Fruit fly (Drosophila melanogaster): Measurements from ENCODE around the gene FarO.

The FarO gene

DNA sequence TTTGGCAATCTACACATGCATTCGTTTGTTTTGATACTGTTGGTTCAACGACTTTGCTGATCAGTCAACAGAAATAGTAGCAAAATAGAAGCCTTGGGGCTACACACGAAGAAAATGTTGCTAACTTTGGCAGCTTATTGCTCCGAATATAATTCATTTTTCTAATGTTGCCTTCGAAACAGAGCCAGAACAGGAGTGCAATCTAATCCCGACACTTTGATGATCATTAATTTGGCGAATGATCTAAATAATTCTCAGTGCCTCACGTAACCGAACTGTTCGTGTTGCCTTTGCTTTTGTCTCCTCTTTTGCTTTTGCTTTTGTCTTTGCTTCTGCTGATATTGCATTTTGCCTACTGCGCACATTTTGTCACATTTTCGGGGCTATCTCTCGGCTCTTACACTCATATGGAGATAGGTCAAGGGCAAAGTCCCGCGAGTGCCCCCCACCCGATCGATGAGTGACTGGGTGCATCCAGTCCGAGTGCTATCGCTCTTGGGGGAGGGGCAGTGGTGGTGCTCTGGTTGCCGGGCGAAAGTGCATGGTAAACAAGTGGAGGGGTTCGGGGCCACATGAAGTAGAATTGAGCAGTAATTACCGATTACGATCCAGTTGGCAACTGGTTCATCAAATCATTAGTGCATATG is 7.5 kb downstream of the FarO start:
- TF ChIP-seq jim (GFP tag; optimal IDR thresholded peaks at IDR 0.05): no peak
- TF ChIP-seq Hr78 (GFP tag; optimal IDR thresholded peaks at IDR 0.05): no peak
- TF ChIP-seq Myc (optimal IDR thresholded peaks at IDR 0.05): no peak
- peak; percentile 81 for TF ChIP-seq br (GFP tag; optimal IDR thresholded peaks at IDR 0.05)
- TF ChIP-seq ey (GFP tag; optimal IDR thresholded peaks at IDR 0.05): peak; percentile 85
- TF ChIP-seq N (GFP tag; optimal IDR thresholded peaks at IDR 0.05): no peak
- peak; percentile 70 for TF ChIP-seq Sp1 (GFP tag; optimal IDR thresholded peaks at IDR 0.05)
- no peak for TF ChIP-seq CrebA (GFP tag; optimal IDR thresholded peaks at IDR 0.05; ENCODE audit: borderline replicate concordance)
- peak; percentile 71 for TF ChIP-seq Hnf4 (GFP tag; optimal IDR thresholded peaks at IDR 0.05)
- peak; percentile 73 for TF ChIP-seq HLH106 (tag; optimal IDR thresholded peaks at IDR 0.05)
- TF ChIP-seq CG32264 (GFP tag; optimal IDR thresholded peaks at IDR 0.05): no peak
- no peak for TF ChIP-seq CG9705 (GFP tag; optimal IDR thresholded peaks at IDR 0.05)
- TF ChIP-seq Dif (GFP tag; optimal IDR thresholded peaks at IDR 0.05; ENCODE audit: partially characterized antibody): no peak
- TF ChIP-seq foxo (GFP tag; optimal IDR thresholded peaks at IDR 0.05): peak in 1 of 2 experiments; percentile 78
- TF ChIP-seq lola (GFP tag; optimal IDR thresholded peaks at IDR 0.05): no peak
- peak; percentile 75 for TF ChIP-seq OdsH (GFP tag; optimal IDR thresholded peaks at IDR 0.05)
- TF ChIP-seq tai (GFP tag; optimal IDR thresholded peaks at IDR 0.05): no peak
- TF ChIP-seq h (GFP tag; optimal IDR thresholded peaks at IDR 0.05): peak; percentile 87
- peak; percentile 18 for TF ChIP-seq woc (GFP tag; optimal IDR thresholded peaks at IDR 0.05)
- TF ChIP-seq sage (GFP tag; optimal IDR thresholded peaks at IDR 0.05): peak; percentile 32
- no peak for TF ChIP-seq usp (GFP tag; optimal IDR thresholded peaks at IDR 0.05)
- peak; percentile 58 for TF ChIP-seq fru (GFP tag; optimal IDR thresholded peaks at IDR 0.05)
- TF ChIP-seq sv (GFP tag; optimal IDR thresholded peaks at IDR 0.05): no peak
- TF ChIP-seq rgr (GFP tag; optimal IDR thresholded peaks at IDR 0.05): peak; percentile 82
- TF ChIP-seq psq (GFP tag; optimal IDR thresholded peaks at IDR 0.05): peak; percentile 66
- no peak for TF ChIP-seq Vsx2 (GFP tag; optimal IDR thresholded peaks at IDR 0.05; ENCODE audit: partially characterized antibody)
- no peak for TF ChIP-seq GATAd (GFP tag; optimal IDR thresholded peaks at IDR 0.05)
- no peak for TF ChIP-seq pan (optimal IDR thresholded peaks at IDR 0.05)
- peak; percentile 52 for TF ChIP-seq dmrt93B (GFP tag; optimal IDR thresholded peaks at IDR 0.05)
- TF ChIP-seq Jra (GFP tag; optimal IDR thresholded peaks at IDR 0.05): no peak
- no peak for TF ChIP-seq Rel (GFP tag; optimal IDR thresholded peaks at IDR 0.05)
- TF ChIP-seq Rel (tag; optimal IDR thresholded peaks at IDR 0.05): peak; percentile 63
- TF ChIP-seq dsf (GFP tag; optimal IDR thresholded peaks at IDR 0.05; ENCODE audit: borderline replicate concordance): no peak
- TF ChIP-seq Dfd (GFP tag; optimal IDR thresholded peaks at IDR 0.05): no peak

DNA sequence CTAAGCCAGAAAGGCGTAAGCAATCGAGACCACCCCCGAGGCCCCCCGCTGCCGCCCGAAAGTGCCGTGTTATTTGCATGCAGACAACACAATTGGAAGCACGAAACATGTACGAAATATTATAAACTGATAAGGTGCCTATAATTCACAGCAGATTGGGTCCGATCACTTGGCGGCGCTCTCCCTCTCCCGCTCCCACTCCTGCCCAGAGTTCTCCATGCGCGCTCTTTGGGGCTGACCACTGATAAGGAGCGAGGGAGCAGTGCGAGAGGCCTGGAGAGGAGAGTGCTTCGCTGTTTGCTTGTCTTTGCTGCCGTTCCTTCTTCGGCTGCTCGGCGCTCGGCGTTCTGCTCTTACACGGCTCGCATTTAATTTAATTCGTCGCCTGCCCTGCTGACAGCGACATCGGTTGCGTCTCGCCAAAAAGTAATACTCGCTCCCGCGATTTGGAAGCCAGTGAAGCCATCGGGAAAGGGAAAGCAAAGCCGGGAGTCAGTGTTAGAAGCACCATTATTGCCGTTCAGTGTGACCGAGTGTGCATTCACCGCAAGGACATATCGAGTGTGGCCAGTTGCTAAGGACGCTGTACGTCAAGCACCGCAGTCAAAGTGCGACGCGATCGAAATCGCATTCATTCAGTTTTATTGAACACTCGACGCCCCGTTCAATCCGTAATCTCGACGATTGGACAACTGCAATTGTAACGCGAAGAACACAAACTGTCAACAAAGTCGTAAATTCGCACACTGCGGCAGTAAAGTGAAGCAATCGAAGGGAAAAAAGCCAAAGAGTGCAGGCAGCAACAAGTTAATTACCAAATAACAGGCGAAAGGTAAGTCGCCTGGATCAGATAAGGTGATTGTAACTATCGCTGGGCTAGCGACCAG is 9.2 kb downstream of the FarO start:
- peak; percentile 47 for TF ChIP-seq Hr83 (GFP tag; optimal IDR thresholded peaks at IDR 0.05; ENCODE audit: poor library complexity, severe bottlenecking)
- TF ChIP-seq h (GFP tag; optimal IDR thresholded peaks at IDR 0.05): peak; percentile 69
- TF ChIP-seq sage (GFP tag; optimal IDR thresholded peaks at IDR 0.05): no peak
- peak; percentile 23 for TF ChIP-seq Vsx2 (GFP tag; optimal IDR thresholded peaks at IDR 0.05; ENCODE audit: partially characterized antibody)
- peak; percentile 95 for TF ChIP-seq Dif (GFP tag; optimal IDR thresholded peaks at IDR 0.05; ENCODE audit: partially characterized antibody)
- TF ChIP-seq Rel (GFP tag; optimal IDR thresholded peaks at IDR 0.05): peak; percentile 42
- TF ChIP-seq Rel (tag; optimal IDR thresholded peaks at IDR 0.05): peak; percentile 70
- TF ChIP-seq br (GFP tag; optimal IDR thresholded peaks at IDR 0.05): peak; percentile 5
- TF ChIP-seq Hnf4 (GFP tag; optimal IDR thresholded peaks at IDR 0.05): peak; percentile 41
- TF ChIP-seq dl (GFP tag; optimal IDR thresholded peaks at IDR 0.05; ENCODE audit: insufficient read depth in 1 of 2, partially characterized antibody in 2 of 2): peak; percentile 85 to 94
- no peak for TF ChIP-seq Dfd (GFP tag; optimal IDR thresholded peaks at IDR 0.05)
- TF ChIP-seq N (GFP tag; optimal IDR thresholded peaks at IDR 0.05): no peak
- no peak for TF ChIP-seq Hr78 (GFP tag; optimal IDR thresholded peaks at IDR 0.05)

All from whole organism, wandering third instar larva.